Worm (Caenorhabditis elegans): ENCODE results near the gene crp-1.

DNA sequence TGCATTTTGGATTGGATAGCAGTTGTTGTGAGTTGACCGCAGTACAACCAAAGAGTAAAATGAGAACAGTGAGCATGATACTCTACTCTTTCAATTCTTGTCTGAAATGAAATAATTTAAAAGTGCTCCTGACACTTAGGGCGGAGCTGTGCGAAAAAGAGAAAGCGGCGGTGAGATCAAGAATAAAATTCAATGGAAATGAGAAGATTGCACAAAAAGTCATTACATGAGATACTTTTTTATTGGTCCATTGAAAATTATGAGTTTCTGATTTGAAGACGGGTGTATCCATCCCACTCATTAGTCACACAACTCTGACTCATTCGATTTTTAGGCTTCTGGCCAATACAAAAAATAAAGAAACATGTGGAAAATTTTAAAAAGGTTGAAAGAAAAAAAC is 21.1 kb upstream of the crp-1 start, which contains the start of gene F22E12.1:
- TF ChIP-seq dao-5 (tag; optimal IDR thresholded peaks at IDR 0.05) (no peak), him-1 (tag; optimal IDR thresholded peaks at IDR 0.05) (no peak)
